Worm (Caenorhabditis elegans) whole organism, young adult: ENCODE results near the gene C40H5.2.

Experiments
- B0035.1 ChIP-seq: sonication (generic microtip); optimal IDR thresholded peaks from 2 replicates; lab custom pipeline; 2016; ENCODE audit warnings: missing genetic modification characterization, mild to moderate bottlenecking, missing compliant biosample characterization, missing genotype, missing genetic modification reagents
- B0336.3 ChIP-seq: fragments of 200-800 bp; sonication (Bioruptor generic); IDR thresholded peaks from 2 replicates; pipeline ENCODE4 v1.3.6; 2022; ENCODE audit warnings: missing genetic modification characterization, missing compliant biosample characterization
- C06A6.2 ChIP-seq: fragments of 200-800 bp; sonication (Bioruptor generic); conservative IDR thresholded peaks from 2 replicates; pipeline ENCODE4 v1.3.6; 2022; ENCODE audit warnings: missing genetic modification characterization, missing compliant biosample characterization
- T26A5.8 ChIP-seq: sonication (generic microtip); optimal IDR thresholded peaks from 2 replicates; lab custom pipeline; 2016; ENCODE audit warnings: missing genetic modification characterization, missing compliant biosample characterization
- Y53F4B.3 ChIP-seq: fragments of 200-800 bp; sonication (Bioruptor generic); IDR thresholded peaks from 2 replicates; pipeline ENCODE4 v1.3.6; 2022; ENCODE audit warnings: missing genetic modification reagents, missing genetic modification characterization, missing compliant biosample characterization
- Y53G8AR.9 ChIP-seq: fragments of 200-800 bp; sonication (Bioruptor generic); conservative IDR thresholded peaks from 2 replicates; pipeline ENCODE4 v1.3.6; 2022; ENCODE audit warnings: missing genetic modification reagents, missing genetic modification characterization, missing compliant biosample characterization
- Y79H2A.3 ChIP-seq: fragments of 200-800 bp; sonication (Bioruptor generic); conservative IDR thresholded peaks from 2 replicates; pipeline ENCODE4 v1.3.6; 2022; ENCODE audit warnings: missing genetic modification reagents, missing genetic modification characterization, missing compliant biosample characterization
- aptf-3 ChIP-seq: fragments of 200-800 bp; sonication (Bioruptor generic); IDR thresholded peaks from 2 replicates; pipeline ENCODE4 v1.3.6; 2022; ENCODE audit warnings: missing genetic modification characterization, missing compliant biosample characterization
- atf-7 ChIP-seq: sonication (generic microtip); optimal IDR thresholded peaks from 2 replicates; lab custom pipeline; 2017; ENCODE audit warnings: mild to moderate bottlenecking, missing genetic modification characterization, missing compliant biosample characterization
- athp-1 ChIP-seq: sonication (generic microtip); optimal IDR thresholded peaks from 2 replicates; lab custom pipeline; 2017; ENCODE audit warnings: mild to moderate bottlenecking, missing genetic modification characterization, missing compliant biosample characterization
- attf-3 ChIP-seq: fragments of 200-800 bp; sonication (Bioruptor generic); conservative IDR thresholded peaks from 2 replicates; pipeline ENCODE4 v1.3.6; 2022; ENCODE audit warnings: missing genetic modification reagents, missing genetic modification characterization, missing compliant biosample characterization
- attf-6 ChIP-seq: fragments of 200-800 bp; sonication (Bioruptor generic); IDR thresholded peaks from 2 replicates; pipeline ENCODE4 v1.3.6; 2022; ENCODE audit warnings: missing genetic modification reagents, missing genetic modification characterization, missing compliant biosample characterization
- ccch-3 ChIP-seq: fragments of 200-800 bp; sonication (Bioruptor generic); optimal IDR thresholded peaks from 2 replicates; lab custom pipeline; 2018; ENCODE audit warnings: mild to moderate bottlenecking, missing genetic modification characterization, missing compliant biosample characterization
- cebp-1 ChIP-seq, 2 experiments: fragments of 200-800 bp in 1 of 2; sonication (Bioruptor generic) in 1 of 2; sonication (generic microtip) in 1 of 2; IDR thresholded peaks in 1 of 2; optimal IDR thresholded peaks in 1 of 2; 2 replicates each; pipeline versions ENCODE4 v1.3.6 to Lab custom; 2017 to 2022; ENCODE audit warnings: missing compliant biosample characterization in 2 of 2, missing genetic modification characterization in 2 of 2, mild to moderate bottlenecking in 1 of 2, missing genetic modification reagents in 1 of 2, moderate library complexity in 1 of 2
- cebp-2 ChIP-seq: fragments of 200-800 bp; sonication (Bioruptor generic); IDR thresholded peaks from 2 replicates; pipeline ENCODE4 v1.3.6; 2022; ENCODE audit warnings: missing genetic modification characterization, missing compliant biosample characterization
- ceh-27 ChIP-seq: fragments of 200-800 bp; sonication (Bioruptor generic); optimal IDR thresholded peaks from 2 replicates; lab custom pipeline; 2018; ENCODE audit warnings: mild to moderate bottlenecking, missing genetic modification characterization, moderate library complexity, missing compliant biosample characterization
- ceh-58 ChIP-seq: fragments of 200-800 bp; sonication (Bioruptor generic); IDR thresholded peaks from 2 replicates; pipeline ENCODE4 v1.3.6; 2022; ENCODE audit warnings: missing genetic modification characterization, missing compliant biosample characterization
- ceh-91 ChIP-seq: fragments of 200-800 bp; sonication (Bioruptor generic); IDR thresholded peaks from 2 replicates; pipeline ENCODE4 v1.3.6; 2022; ENCODE audit warnings: missing genetic modification reagents, missing genetic modification characterization, missing compliant biosample characterization
- dpl-1 ChIP-seq: fragments of 150-350 bp; optimal IDR thresholded peaks from 2 replicates; lab custom pipeline; 2014; ENCODE audit warnings: missing biosample characterization, missing genetic modification reagents, missing genetic modification characterization
- efl-1 ChIP-seq: fragments of 150-350 bp; optimal IDR thresholded peaks from 2 replicates; lab custom pipeline; 2014; ENCODE audit warnings: missing biosample characterization, missing genetic modification reagents, missing genetic modification characterization
- egl-18 ChIP-seq: fragments of 200-800 bp; sonication (Bioruptor generic); IDR thresholded peaks from 2 replicates; pipeline ENCODE4 v1.3.6; 2022; ENCODE audit warnings: missing genetic modification reagents, missing genetic modification characterization, missing compliant biosample characterization
- egl-44 ChIP-seq: fragments of 200-800 bp; sonication (Bioruptor generic); IDR thresholded peaks from 2 replicates; pipeline ENCODE4 v1.3.6; 2022; ENCODE audit warnings: missing genetic modification reagents, missing genetic modification characterization, missing compliant biosample characterization
- egrh-3 ChIP-seq: fragments of 200-800 bp; sonication (Bioruptor generic); IDR thresholded peaks from 2 replicates; pipeline ENCODE4 v1.3.6; 2022; ENCODE audit warnings: missing genetic modification reagents, missing genetic modification characterization, missing compliant biosample characterization
- ets-4 ChIP-seq: fragments of 200-800 bp; sonication (Bioruptor generic); optimal IDR thresholded peaks from 2 replicates; lab custom pipeline; 2018; ENCODE audit warnings: mild to moderate bottlenecking, missing genetic modification characterization, missing compliant biosample characterization
- him-1 ChIP-seq: sonication (generic microtip); optimal IDR thresholded peaks from 2 replicates; lab custom pipeline; 2016; ENCODE audit warnings: missing genotype, missing genetic modification reagents, missing genetic modification characterization, missing compliant biosample characterization
- hlh-12 ChIP-seq: sonication (generic microtip); optimal IDR thresholded peaks from 2 replicates; lab custom pipeline; 2016; ENCODE audit warnings: missing genetic modification characterization, missing compliant biosample characterization
- hlh-26 ChIP-seq: fragments of 200-800 bp; sonication (Bioruptor generic); conservative IDR thresholded peaks from 2 replicates; pipeline ENCODE4 v1.3.6; 2022; ENCODE audit warnings: missing genetic modification reagents, missing genetic modification characterization, missing compliant biosample characterization
- hmg-1.2 ChIP-seq: fragments of 200-800 bp; sonication (Bioruptor generic); IDR thresholded peaks from 2 replicates; pipeline ENCODE4 v1.3.6; 2022; ENCODE audit warnings: missing genetic modification reagents, missing genetic modification characterization, missing compliant biosample characterization
- hsf-1 ChIP-seq: fragments of 200-800 bp; sonication (Bioruptor generic); IDR thresholded peaks from 2 replicates; pipeline ENCODE4 v1.3.6; 2022; ENCODE audit warnings: missing genetic modification reagents, missing genetic modification characterization, missing compliant biosample characterization
- lag-1 ChIP-seq: fragments of 200-800 bp; sonication (Bioruptor generic); IDR thresholded peaks from 2 replicates; pipeline ENCODE4 v1.3.6; 2022; ENCODE audit warnings: missing genetic modification reagents, missing genetic modification characterization, missing compliant biosample characterization
- let-526 ChIP-seq: fragments of 200-800 bp; sonication (Bioruptor generic); IDR thresholded peaks from 2 replicates; pipeline ENCODE4 v1.3.6; 2022; ENCODE audit warnings: missing genetic modification reagents, missing genetic modification characterization, missing compliant biosample characterization
- let-607 ChIP-seq, 2 experiments: fragments of 200-800 bp in 1 of 2; sonication (Bioruptor generic) in 1 of 2; sonication (generic microtip) in 1 of 2; optimal IDR thresholded peaks; 2 replicates each; lab custom pipeline; 2016 to 2018; ENCODE audit warnings: mild to moderate bottlenecking in 2 of 2, missing compliant biosample characterization in 2 of 2, missing genetic modification characterization in 2 of 2, moderate library complexity in 2 of 2, missing genotype in 1 of 2
- lin-40 ChIP-seq: sonication (generic microtip); optimal IDR thresholded peaks from 2 replicates; lab custom pipeline; 2016; ENCODE audit warnings: missing genetic modification characterization, mild to moderate bottlenecking, missing compliant biosample characterization, missing genotype, missing genetic modification reagents
- lsl-1 ChIP-seq: fragments of 200-800 bp; sonication (Bioruptor generic); optimal IDR thresholded peaks from 2 replicates; lab custom pipeline; 2018; ENCODE audit warnings: mild to moderate bottlenecking, missing genetic modification characterization, moderate library complexity, missing compliant biosample characterization
- mel-28 ChIP-seq: sonication (generic microtip); optimal IDR thresholded peaks from 2 replicates; lab custom pipeline; 2016; ENCODE audit warnings: borderline replicate concordance, mild to moderate bottlenecking, missing genetic modification characterization, missing compliant biosample characterization
- nfya-1 ChIP-seq: sonication (generic microtip); optimal IDR thresholded peaks from 2 replicates; lab custom pipeline; 2017; ENCODE audit warnings: antibody characterized with exemption, missing compliant biosample characterization, missing genetic modification characterization, borderline replicate concordance; ENCODE audit not compliant: insufficient read depth
- nfyb-1 ChIP-seq: fragments of 200-800 bp; sonication (Bioruptor generic); IDR thresholded peaks from 2 replicates; pipeline ENCODE4 v1.3.6; 2022; ENCODE audit warnings: missing genetic modification reagents, missing genetic modification characterization, missing compliant biosample characterization
- nhr-27 ChIP-seq: fragments of 200-800 bp; sonication (Bioruptor generic); optimal IDR thresholded peaks from 2 replicates; lab custom pipeline; 2018; ENCODE audit warnings: mild to moderate bottlenecking, missing genetic modification characterization, moderate library complexity, missing compliant biosample characterization
- nhr-90 ChIP-seq: sonication (generic microtip); optimal IDR thresholded peaks from 2 replicates; lab custom pipeline; 2016; ENCODE audit warnings: missing genotype, mild to moderate bottlenecking, missing genetic modification characterization, missing compliant biosample characterization
- pha-4 ChIP-seq: fragments of 150-350 bp; sonication (generic microtip); optimal IDR thresholded peaks from 2 replicates; lab custom pipeline; 2014; ENCODE audit warnings: missing biosample characterization, missing genetic modification reagents, missing genetic modification characterization
- rec-8 ChIP-seq, 2 experiments: sonication (generic microtip); optimal IDR thresholded peaks; 2 replicates each; lab custom pipeline; 2016; ENCODE audit warnings: mild to moderate bottlenecking in 2 of 2, missing genetic modification characterization in 2 of 2, missing genetic modification reagents in 2 of 2, missing genotype in 2 of 2, missing biosample characterization in 1 of 2, missing compliant biosample characterization in 1 of 2, moderate library complexity in 1 of 2
- snpc-1.1 ChIP-seq: sonication (generic microtip); optimal IDR thresholded peaks from 2 replicates; lab custom pipeline; 2017; ENCODE audit warnings: missing genetic modification characterization, mild to moderate bottlenecking, missing compliant biosample characterization, antibody characterized with exemption, moderate library complexity, missing genotype, missing genetic modification reagents; ENCODE audit not compliant: insufficient read depth
- snpc-3.4 ChIP-seq: sonication (generic microtip); optimal IDR thresholded peaks from 2 replicates; lab custom pipeline; 2017; ENCODE audit warnings: missing genetic modification characterization, mild to moderate bottlenecking, missing compliant biosample characterization, antibody characterized with exemption, moderate library complexity, missing genotype, missing genetic modification reagents
- tbp1 ChIP-seq: fragments of 200-800 bp; sonication (Bioruptor generic); optimal IDR thresholded peaks from 2 replicates; lab custom pipeline; 2018; ENCODE audit warnings: mild to moderate bottlenecking, missing genetic modification characterization, missing compliant biosample characterization
- xnd-1 ChIP-seq: sonication (generic microtip); optimal IDR thresholded peaks from 2 replicates; lab custom pipeline; 2016; ENCODE audit warnings: missing genotype, missing genetic modification reagents, missing genetic modification characterization, missing compliant biosample characterization
- zim-3 ChIP-seq: sonication (generic microtip); optimal IDR thresholded peaks from 2 replicates; lab custom pipeline; 2017; ENCODE audit warnings: mild to moderate bottlenecking, missing genetic modification characterization, moderate library complexity, missing compliant biosample characterization
- ztf-25 ChIP-seq: fragments of 200-800 bp; sonication (Bioruptor generic); IDR thresholded peaks from 2 replicates; pipeline ENCODE4 v1.3.6; 2022; ENCODE audit warnings: missing genetic modification reagents, missing genetic modification characterization, missing compliant biosample characterization

The C40H5.2 gene

ce11 chrX:11798057-11798555 lies 52.2 kb downstream of the C40H5.2 start, which contains the start of gene rsd-3 (continued):
- peak; percentile 75 for TF ChIP-seq lin-40 (tag; lab: Kevin White, UChicago)
- no peak for TF ChIP-seq Y53G8AR.9
- TF ChIP-seq nhr-27, result no peak
- TF ChIP-seq B0035.1 (tag; lab: Kevin White, UChicago), result no peak
- TF ChIP-seq xnd-1, result no peak
- no peak for TF ChIP-seq ceh-91 (GFP tag; lab: Robert Waterston, UW)
- TF ChIP-seq attf-6, result no peak
- no peak for TF ChIP-seq hlh-26 (GFP tag; lab: Robert Waterston, UW)
- TF ChIP-seq ceh-58 (GFP tag; lab: Robert Waterston, UW), result no peak
- peak; percentile 38 for TF ChIP-seq tbp1 (GFP tag; lab: Kevin White, UChicago)
- TF ChIP-seq T26A5.8 (tag; lab: Kevin White, UChicago), result no peak
- TF ChIP-seq let-607 (tag; optimal IDR thresholded peaks at IDR 0.05; lab: Kevin White, UChicago), result peak; percentile 85 to 87
- no peak for TF ChIP-seq C06A6.2 (GFP tag; lab: Robert Waterston, UW)
- TF ChIP-seq atf-7, result peak; percentile 16
- no peak for TF ChIP-seq pha-4 (tag; lab: Kevin White, UChicago)
- TF ChIP-seq cebp-1 (GFP tag; IDR thresholded peaks at IDR 0.05; lab: Robert Waterston, UW), result no peak
- peak; percentile 71 for TF ChIP-seq cebp-1 (tag; optimal IDR thresholded peaks at IDR 0.05; lab: Kevin White, UChicago)
- no peak for TF ChIP-seq snpc-1.1 (tag; lab: Kevin White, UChicago)
- TF ChIP-seq him-1 (tag; lab: Kevin White, UChicago), result no peak
- no peak for TF ChIP-seq let-526 (GFP tag; lab: Robert Waterston, UW)
- no peak for TF ChIP-seq nfyb-1 (GFP tag; lab: Robert Waterston, UW)
- TF ChIP-seq athp-1, result no peak
- TF ChIP-seq cebp-2 (GFP tag; lab: Robert Waterston, UW), result no peak
- TF ChIP-seq lsl-1 (GFP tag; lab: Kevin White, UChicago), result no peak
- TF ChIP-seq efl-1 (GFP tag; lab: Kevin White, UChicago), result no peak
- TF ChIP-seq nhr-90 (tag; lab: Kevin White, UChicago), result no peak
- TF ChIP-seq egrh-3, result no peak
- 0 out of 2 replicates have a peak, but pooled peaks have one; percentile 47 for TF ChIP-seq B0336.3 (GFP tag; lab: Robert Waterston, UW)
- TF ChIP-seq ets-4 (GFP tag; lab: Kevin White, UChicago), result no peak
- TF ChIP-seq egl-18, result no peak
- TF ChIP-seq Y79H2A.3 (GFP tag; lab: Robert Waterston, UW), result no peak
- peak; percentile 21 for TF ChIP-seq ceh-27 (GFP tag; lab: Kevin White, UChicago)
- no peak for TF ChIP-seq snpc-3.4
- TF ChIP-seq, all 124 proteins: peak for 19

DNA sequence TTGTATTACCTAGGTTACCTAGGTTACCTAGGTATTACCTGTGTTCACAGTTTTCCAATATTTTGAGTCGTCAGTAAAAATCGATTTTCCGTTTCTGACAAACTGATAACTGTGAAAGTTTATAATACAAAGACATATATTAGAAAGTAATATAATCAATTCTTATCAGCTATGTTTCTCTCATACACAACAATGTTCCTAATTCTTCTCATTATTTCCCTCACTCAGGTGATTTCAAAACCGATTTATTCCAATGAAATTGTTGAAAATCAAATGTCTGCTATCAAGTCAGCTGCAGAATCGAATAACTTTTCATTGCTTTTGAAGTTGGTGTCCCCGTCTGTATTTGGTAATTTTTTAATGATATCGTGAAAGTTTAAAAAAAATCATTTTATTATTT lies 58.2 kb downstream of the C40H5.2 start, which contains the start of gene C34E11.4:
Gene C34E11.4, plus strand, starts transcription at position 154 of the 400 bp plus-strand sequence.
- no peak for TF ChIP-seq B0035.1 (tag; lab: Kevin White, UChicago)
- TF ChIP-seq ccch-3 (GFP tag; lab: Kevin White, UChicago), result no peak
- no peak for TF ChIP-seq rec-8 (tag; optimal IDR thresholded peaks at IDR 0.05; lab: Kevin White, UChicago)
- no peak for TF ChIP-seq zim-3
- no peak for TF ChIP-seq Y79H2A.3 (GFP tag; lab: Robert Waterston, UW)
- TF ChIP-seq attf-3 (GFP tag; lab: Robert Waterston, UW), result no peak
- no peak for TF ChIP-seq dpl-1 (GFP tag; lab: Kevin White, UChicago)
- no peak for TF ChIP-seq nfyb-1 (GFP tag; lab: Robert Waterston, UW)
- no peak for TF ChIP-seq aptf-3 (GFP tag; lab: Robert Waterston, UW)
- no peak for TF ChIP-seq hmg-1.2
- TF ChIP-seq ztf-25 (GFP tag; lab: Robert Waterston, UW), result no peak
- no peak for TF ChIP-seq egl-44
- no peak for TF ChIP-seq egl-18
- TF ChIP-seq nfya-1 (tag; lab: Kevin White, UChicago), result no peak
- no peak for TF ChIP-seq mel-28
- no peak for TF ChIP-seq lag-1 (GFP tag; lab: Robert Waterston, UW)
- no peak for TF ChIP-seq Y53F4B.3 (GFP tag; lab: Robert Waterston, UW)
- no peak for TF ChIP-seq hlh-12 (tag; lab: Kevin White, UChicago)
- no peak for TF ChIP-seq hsf-1
- no peak for TF ChIP-seq atf-7
